Worm (Caenorhabditis elegans) whole organism, L3 larva: ENCODE measurements around the gene scl-13.

ENCODE experiments used
- fkh-10 ChIP-seq: sonication (generic microtip); optimal IDR thresholded peaks from 2 replicates; lab custom pipeline; 2017; ENCODE audit warnings: missing biosample characterization, missing genetic modification reagents, missing genetic modification characterization
- lin-39 ChIP-seq: fragments of 150-350 bp; optimal IDR thresholded peaks from 2 replicates; lab custom pipeline; 2018; ENCODE audit warnings: missing biosample characterization, missing genetic modification reagents, missing genetic modification characterization
- unc-62 ChIP-seq: fragments of 150-350 bp; sonication (generic microtip); optimal IDR thresholded peaks from 4 replicates; lab custom pipeline; 2014; ENCODE audit warnings: missing biosample characterization, missing genetic modification reagents, missing genetic modification characterization

DNA sequence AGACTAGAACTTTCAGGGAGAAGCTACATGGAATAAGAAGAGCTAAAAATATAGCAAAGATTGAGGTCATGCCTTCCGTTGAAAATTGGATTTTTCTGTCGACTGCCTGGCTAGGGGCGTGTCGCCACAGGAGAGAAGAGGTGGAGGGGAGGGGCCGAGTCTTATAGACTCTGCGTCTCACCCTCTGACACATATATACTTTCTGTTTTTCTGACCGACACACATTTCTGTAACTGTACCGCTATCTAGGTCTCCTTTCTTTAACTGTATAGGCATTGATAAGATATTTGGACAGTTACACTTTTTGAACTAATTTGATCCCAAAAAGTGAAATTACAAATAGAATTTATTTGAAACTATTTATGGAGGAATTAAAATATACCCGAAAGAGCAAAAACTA lies 30.0 kb upstream of the scl-13 start:
- no peak for TF ChIP-seq unc-62 (GFP tag; lab: Kevin White, UChicago)
- TF ChIP-seq fkh-10 (GFP tag; lab: Kevin White, UChicago) = no peak
- TF ChIP-seq lin-39 = no peak
